Worm (Caenorhabditis elegans) whole organism, L2 larva: Measurements from ENCODE around the gene scl-7.

Experiments
- Y55F3AM.14 ChIP-seq: fragments of 200-800 bp; sonication (Bioruptor generic); optimal IDR thresholded peaks from 2 replicates; lab custom pipeline; 2018; ENCODE audit warnings: mild to moderate bottlenecking, missing genetic modification characterization, missing compliant biosample characterization
- ZK546.5 ChIP-seq: sonication (generic microtip); optimal IDR thresholded peaks from 2 replicates; lab custom pipeline; 2017; ENCODE audit warnings: missing biosample characterization, missing genetic modification characterization
- alr-1 ChIP-seq: fragments of 150-350 bp; optimal IDR thresholded peaks from 2 replicates; lab custom pipeline; 2014; ENCODE audit warnings: missing biosample characterization, missing genetic modification characterization
- ama-1 ChIP-seq: fragments of 150-350 bp; optimal IDR thresholded peaks from 2 replicates; lab custom pipeline; 2018; ENCODE audit warnings: inconsistent platforms
- elt-3 ChIP-seq: sonication (generic microtip); optimal IDR thresholded peaks from 2 replicates; lab custom pipeline; 2017; ENCODE audit warnings: missing biosample characterization, missing genetic modification characterization
- lin-11 ChIP-seq: fragments of 150-350 bp; sonication (generic microtip); optimal IDR thresholded peaks from 2 replicates; lab custom pipeline; 2014; ENCODE audit warnings: missing biosample characterization, missing genetic modification characterization, inconsistent platforms, mixed read lengths
- lin-13 ChIP-seq: fragments of 150-350 bp; optimal IDR thresholded peaks from 2 replicates; lab custom pipeline; 2014; ENCODE audit warnings: missing biosample characterization, missing genetic modification reagents, missing genetic modification characterization
- lsy-2 ChIP-seq, 2 experiments: fragments of 150-350 bp in 1 of 2; sonication (generic microtip) in 1 of 2; optimal IDR thresholded peaks; 2 replicates each; lab custom pipeline; 2014 to 2017; ENCODE audit warnings: missing biosample characterization in 2 of 2, missing genetic modification characterization in 2 of 2
- mdl-1 ChIP-seq, 2 experiments: fragments of 150-350 bp in 1 of 2; sonication (generic microtip) in 1 of 2; optimal IDR thresholded peaks; 2 replicates each; lab custom pipeline; 2017; ENCODE audit warnings: missing biosample characterization in 2 of 2, missing genetic modification characterization in 2 of 2
- nhr-10 ChIP-seq: sonication (generic microtip); optimal IDR thresholded peaks from 2 replicates; lab custom pipeline; 2017; ENCODE audit warnings: missing biosample characterization, missing genetic modification characterization
- nhr-12 ChIP-seq: fragments of 150-350 bp; optimal IDR thresholded peaks from 2 replicates; lab custom pipeline; 2014; ENCODE audit warnings: missing biosample characterization, missing genetic modification characterization
- nhr-23 ChIP-seq: fragments of 150-350 bp; optimal IDR thresholded peaks from 2 replicates; lab custom pipeline; 2014; ENCODE audit warnings: missing biosample characterization, missing genetic modification reagents, missing genetic modification characterization
- nhr-77 ChIP-seq: fragments of 150-350 bp; optimal IDR thresholded peaks from 2 replicates; lab custom pipeline; 2014; ENCODE audit warnings: missing biosample characterization, missing genetic modification characterization

DNA sequence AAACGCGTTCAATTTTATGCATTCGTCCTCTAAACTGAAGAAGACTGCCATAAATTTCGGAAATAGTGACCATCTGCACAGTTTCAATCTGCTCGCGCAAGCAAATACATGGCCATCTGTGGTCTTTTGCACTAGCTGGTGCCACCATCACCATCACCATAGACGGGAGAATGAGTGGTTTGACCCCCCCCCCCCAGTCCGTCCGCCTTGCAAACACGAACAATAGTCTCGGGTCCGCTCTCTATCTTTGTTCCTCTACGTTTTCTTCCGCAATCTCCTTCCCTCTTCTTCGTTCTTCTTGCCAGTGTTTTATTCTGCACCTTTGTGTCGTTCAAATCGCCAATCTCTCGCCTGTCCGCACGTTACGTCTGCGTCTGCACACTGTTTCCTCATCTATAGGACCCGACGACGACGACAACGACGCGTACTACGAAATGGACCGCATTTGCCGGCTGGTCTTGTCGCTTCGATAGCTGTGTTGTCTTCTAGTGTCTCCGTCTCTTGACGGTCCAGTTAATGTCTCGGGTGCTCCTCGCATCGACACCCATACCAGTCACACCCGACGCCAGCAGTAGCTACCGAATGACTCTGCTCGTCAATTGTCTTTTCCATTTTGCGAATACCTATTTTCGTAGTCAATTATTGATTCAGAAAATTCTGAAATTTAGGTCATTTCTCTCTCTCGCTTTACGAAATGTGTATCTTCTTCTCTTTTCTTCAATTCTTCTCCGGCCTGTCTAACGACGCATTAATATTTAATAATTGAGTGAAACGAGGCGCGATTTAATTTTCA lies 40.4 kb upstream of the scl-7 start:
- no peak for TF ChIP-seq lin-13
- TF ChIP-seq alr-1 (tag; lab: Kevin White, UChicago), result no peak
- no peak for TF ChIP-seq nhr-23 (tag; lab: Kevin White, UChicago)
- no peak for TF ChIP-seq lsy-2 (tag; optimal IDR thresholded peaks at IDR 0.05; lab: Kevin White, UChicago)
- no peak for TF ChIP-seq nhr-77 (tag; lab: Kevin White, UChicago)
- TF ChIP-seq lin-11 (tag; lab: Kevin White, UChicago), result no peak
- no peak for TF ChIP-seq elt-3 (tag; lab: Kevin White, UChicago)
- no peak for TF ChIP-seq nhr-12 (tag; lab: Kevin White, UChicago)
- TF ChIP-seq nhr-10 (tag; lab: Kevin White, UChicago), result no peak
- TF ChIP-seq mdl-1 (tag; optimal IDR thresholded peaks at IDR 0.05; lab: Kevin White, UChicago), result no peak
- TF ChIP-seq Y55F3AM.14 (GFP tag; lab: Kevin White, UChicago), result no peak
- no peak for TF ChIP-seq ama-1
- no peak for TF ChIP-seq ZK546.5
